Fruit fly (Drosophila melanogaster) whole organism, embryonic: ENCODE results near the gene CG5697.

Source experiments
- CG10959 ChIP-seq: fragments of 200-800 bp; sonication (Bioruptor generic); IDR thresholded peaks from 2 replicates; pipeline ENCODE4 v1.3.6; 2022; ENCODE audit warnings: missing biosample characterization, missing genetic modification characterization
- Gug ChIP-seq: fragments of 200-800 bp; sonication (Bioruptor generic); IDR thresholded peaks from 4 replicates; pipeline ENCODE4 v1.3.6; 2022; ENCODE audit warnings: missing biosample characterization, missing genetic modification characterization
- NFAT ChIP-seq: fragments of 200-800 bp; sonication (Bioruptor generic); IDR thresholded peaks from 2 replicates; pipeline ENCODE4 v1.3.6; 2022; ENCODE audit warnings: missing biosample characterization, missing genetic modification characterization
- NK7.1 ChIP-seq: fragments of 200-800 bp; sonication (Bioruptor generic); optimal IDR thresholded peaks from 3 replicates; lab custom pipeline; 2016; ENCODE audit warnings: missing biosample characterization, missing genetic modification characterization
- NfI ChIP-seq: fragments of 200-800 bp; sonication (Bioruptor generic); optimal IDR thresholded peaks from 3 replicates; lab custom pipeline; 2018; ENCODE audit warnings: missing biosample characterization, mild to moderate bottlenecking, missing genetic modification characterization, moderate library complexity
- Sox102F ChIP-seq: fragments of 200-800 bp; sonication (Bioruptor generic); optimal IDR thresholded peaks from 2 replicates; lab custom pipeline; 2018; ENCODE audit warnings: missing biosample characterization, mild to moderate bottlenecking, missing genetic modification characterization, moderate library complexity
- Tbp ChIP-seq: fragments of >200 bp; optimal IDR thresholded peaks from 2 replicates; lab custom pipeline; 2018; ENCODE audit warnings: missing biosample characterization, missing genetic modification characterization
- br ChIP-seq: fragments of >200 bp; optimal IDR thresholded peaks from 2 replicates; lab custom pipeline; 2017
- dysf ChIP-seq: fragments of 200-800 bp; sonication (Bioruptor generic); IDR thresholded peaks from 3 replicates; pipeline ENCODE4 v1.3.6; 2022; ENCODE audit warnings: missing biosample characterization, missing genetic modification characterization
- fd102C ChIP-seq: fragments of 200-800 bp; sonication (Bioruptor generic); optimal IDR thresholded peaks from 2 replicates; lab custom pipeline; 2018; ENCODE audit warnings: missing biosample characterization, mild to moderate bottlenecking, missing genetic modification characterization, moderate library complexity
- ind ChIP-seq: fragments of 200-800 bp; sonication (Bioruptor generic); optimal IDR thresholded peaks from 3 replicates; lab custom pipeline; 2016; ENCODE audit warnings: missing biosample characterization, missing genetic modification characterization
- maf-S ChIP-seq: fragments of 200-800 bp; sonication (Bioruptor generic); optimal IDR thresholded peaks from 2 replicates; lab custom pipeline; 2016; ENCODE audit warnings: missing biosample characterization, missing genetic modification characterization
- sens-2 ChIP-seq: fragments of 200-800 bp; sonication (Bioruptor generic); IDR thresholded peaks from 2 replicates; pipeline ENCODE4 v1.3.6; 2022; ENCODE audit warnings: missing biosample characterization, missing genetic modification characterization

DNA sequence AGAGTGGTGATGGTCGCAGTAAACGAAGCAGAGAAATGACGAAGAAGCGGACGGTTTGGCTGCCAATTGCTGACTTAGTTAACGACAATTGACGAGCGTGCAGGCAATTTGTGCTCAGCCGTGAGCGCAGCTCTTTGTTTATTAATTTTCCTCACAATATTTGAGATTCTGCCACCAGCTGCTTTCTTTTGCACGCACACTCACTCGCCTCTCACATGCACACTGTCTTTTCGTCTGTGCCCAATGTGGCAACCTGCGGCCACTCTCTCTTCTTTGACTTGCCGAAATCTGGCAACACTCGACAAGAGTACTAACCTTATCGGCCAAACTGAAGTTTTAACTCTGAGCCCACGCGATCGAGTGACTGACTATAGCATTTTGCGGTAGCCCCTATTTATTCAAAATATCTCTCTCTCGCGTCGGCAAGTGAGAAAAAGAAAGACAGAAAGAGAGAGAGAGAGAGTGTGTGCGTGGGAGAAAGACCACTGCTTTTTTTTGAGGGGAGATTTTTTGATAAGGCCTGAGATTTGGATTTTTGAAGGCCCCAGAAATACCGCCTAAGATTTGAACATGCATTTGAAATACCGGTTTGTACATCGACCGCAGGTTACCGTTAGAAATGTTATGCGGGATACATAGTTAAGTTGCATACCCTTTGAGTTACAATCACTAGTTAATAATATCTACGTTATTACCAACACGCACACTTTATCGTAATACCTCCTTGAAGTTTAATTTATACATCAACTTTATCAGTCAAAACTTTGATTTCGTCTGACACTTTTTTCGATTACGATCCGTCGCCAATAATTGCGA, 44.9 kb downstream of the CG5697 start, which contains the start of gene Mvl:
- TF ChIP-seq dysf = no peak
- no peak for TF ChIP-seq CG10959
- TF ChIP-seq Sox102F (GFP tag; lab: Kevin White, UChicago) = no peak
- no peak for TF ChIP-seq Tbp (GFP tag; lab: Kevin White, UChicago)
- TF ChIP-seq fd102C (GFP tag; lab: Kevin White, UChicago) = no peak
- TF ChIP-seq NK7.1 (GFP tag; lab: Kevin White, UChicago) = no peak
- TF ChIP-seq Gug = no peak
- no peak for TF ChIP-seq maf-S (GFP tag; lab: Kevin White, UChicago)
- TF ChIP-seq ind (GFP tag; lab: Kevin White, UChicago) = no peak
- 0 out of 2 replicates have a peak, but pooled peaks have one; percentile 44 for TF ChIP-seq sens-2
- TF ChIP-seq NfI = no peak
- no peak for TF ChIP-seq br (lab: Kevin White, UChicago)
- TF ChIP-seq NFAT = no peak
